Fruit fly (Drosophila melanogaster) Kc167 (cell line): ENCODE measurements around the gene CG3104.

Experiments
- Myc ChIP-seq: fragments of >200 bp; optimal IDR thresholded peaks from 2 replicates; lab custom pipeline; 2017; ENCODE audit warnings: missing external identifiers
- Sin3A ChIP-seq: fragments of >200 bp; optimal IDR thresholded peaks from 2 replicates; lab custom pipeline; 2018; ENCODE audit warnings: missing external identifiers
- h ChIP-seq: fragments of >200 bp; optimal IDR thresholded peaks from 3 replicates; lab custom pipeline; 2018; ENCODE audit warnings: missing external identifiers
- insv ChIP-seq: fragments of >200 bp; optimal IDR thresholded peaks from 3 replicates; lab custom pipeline; 2018; ENCODE audit warnings: missing external identifiers
- psq ChIP-seq: fragments of >200 bp; optimal IDR thresholded peaks from 2 replicates; lab custom pipeline; 2017; ENCODE audit warnings: missing external identifiers
- ttk ChIP-seq: sonication (Bioruptor generic); optimal IDR thresholded peaks from 2 replicates; lab custom pipeline; 2017; ENCODE audit warnings: missing external identifiers

DNA sequence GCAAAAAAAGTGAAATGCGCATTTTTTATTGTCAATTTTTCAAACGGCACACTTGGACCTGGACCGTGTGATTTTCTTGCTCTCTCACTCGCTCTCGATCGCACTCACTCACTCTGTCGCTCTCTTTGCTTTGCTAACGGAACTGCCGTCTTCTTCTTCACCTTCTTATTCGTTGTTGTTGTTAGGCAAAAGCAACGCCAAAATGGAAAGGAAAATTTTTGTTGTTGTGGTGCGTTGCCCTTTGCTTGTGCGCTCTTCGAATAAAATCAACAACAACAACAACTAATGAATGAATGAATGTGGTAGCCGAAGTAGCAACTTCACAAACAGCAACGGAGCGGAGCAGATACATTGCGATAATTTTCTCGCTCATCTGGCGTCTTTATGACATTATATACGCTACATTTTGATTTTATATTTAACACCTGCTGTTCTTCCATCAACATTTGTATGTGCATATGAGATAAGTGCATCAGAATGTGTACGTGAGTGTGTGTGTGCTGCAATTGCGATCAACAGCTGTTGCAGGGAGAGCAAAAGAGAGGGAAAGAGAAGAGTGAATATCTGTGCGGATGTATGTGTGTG, 33.4 kb upstream of the CG3104 start:
- TF ChIP-seq h (lab: Kevin White, UChicago) (no peak), Sin3A (no peak), psq (lab: Kevin White, UChicago) (no peak), insv (lab: Kevin White, UChicago) (no peak), ttk (no peak), Myc (lab: Kevin White, UChicago) (no peak)
